Worm (Caenorhabditis elegans): ENCODE measurements around the gene K07H8.8.

The K07H8.8 gene

ce11 chrIV:8283214-8283613, 15.0 kb upstream of the K07H8.8 start:
- TF ChIP-seq nhr-76 (tag; optimal IDR thresholded peaks at IDR 0.05), result no peak
- TF ChIP-seq zag-1 (tag; optimal IDR thresholded peaks at IDR 0.05), result no peak
- no peak for TF ChIP-seq sea-2 (GFP tag; optimal IDR thresholded peaks at IDR 0.05)
- no peak for TF ChIP-seq skn-1 (tag; optimal IDR thresholded peaks at IDR 0.05)
- TF ChIP-seq pqm-1 (tag; optimal IDR thresholded peaks at IDR 0.05), result no peak
- TF ChIP-seq ceh-28 (tag; optimal IDR thresholded peaks at IDR 0.05), result no peak
- no peak for TF ChIP-seq nhr-23 (tag; optimal IDR thresholded peaks at IDR 0.05)
- TF ChIP-seq ama-1 (optimal IDR thresholded peaks at IDR 0.05), result no peak
- TF ChIP-seq jun-1 (tag; optimal IDR thresholded peaks at IDR 0.05), result no peak
- no peak for TF ChIP-seq mdl-1 (tag; optimal IDR thresholded peaks at IDR 0.05)
- no peak for TF ChIP-seq snpc-4 (tag; optimal IDR thresholded peaks at IDR 0.05)
- TF ChIP-seq eor-1 (tag; optimal IDR thresholded peaks at IDR 0.05), result no peak
- no peak for TF ChIP-seq R02D3.7 (tag; optimal IDR thresholded peaks at IDR 0.05)

- TF ChIP-seq zag-1 (tag; optimal IDR thresholded peaks at IDR 0.05) (no peak), daf-12 (tag; optimal IDR thresholded peaks at IDR 0.05) (no peak), lsy-12 (tag; optimal IDR thresholded peaks at IDR 0.05) (no peak), nhr-12 (tag; optimal IDR thresholded peaks at IDR 0.05) (no peak), unc-62 (GFP tag; optimal IDR thresholded peaks at IDR 0.05) (no peak), nhr-25 (tag; optimal IDR thresholded peaks at IDR 0.05) (no peak), pqm-1 (tag; optimal IDR thresholded peaks at IDR 0.05) (no peak), mdl-1 (tag; optimal IDR thresholded peaks at IDR 0.05) (no peak), eor-1 (tag; optimal IDR thresholded peaks at IDR 0.05) (no peak), egl-27 (tag; optimal IDR thresholded peaks at IDR 0.05) (no peak), mml-1 (tag; optimal IDR thresholded peaks at IDR 0.05) (no peak), nhr-67 (tag; optimal IDR thresholded peaks at IDR 0.05) (no peak), ceh-28 (tag; optimal IDR thresholded peaks at IDR 0.05) (no peak), ceh-9 (tag; optimal IDR thresholded peaks at IDR 0.05) (no peak), fos-1 (tag; optimal IDR thresholded peaks at IDR 0.05) (no peak)
Measured at ce11 chrIV:8276609-8277008, 8.4 kb upstream of the K07H8.8 start, which contains the start of gene K07H8.12. K07H8.12 (minus strand) TSS chrIV:8276709.

ce11 chrIV:8275232-8275631, 7.0 kb upstream of the K07H8.8 start, which contains the start of gene K07H8.11:
K07H8.11 (minus strand) TSS chrIV:8275332.
- TF ChIP-seq ztf-11 (tag; optimal IDR thresholded peaks at IDR 0.05), result no peak
- no peak for TF ChIP-seq lsy-12 (tag; optimal IDR thresholded peaks at IDR 0.05)
- TF ChIP-seq fkh-2 (tag; optimal IDR thresholded peaks at IDR 0.05), result no peak
- no peak for TF ChIP-seq pqm-1 (tag; optimal IDR thresholded peaks at IDR 0.05)
- TF ChIP-seq nhr-76 (tag; optimal IDR thresholded peaks at IDR 0.05), result no peak
- TF ChIP-seq ZK546.5 (tag; optimal IDR thresholded peaks at IDR 0.05), result no peak
- TF ChIP-seq ztf-4 (tag; optimal IDR thresholded peaks at IDR 0.05), result no peak
- no peak for TF ChIP-seq ama-1 (optimal IDR thresholded peaks at IDR 0.05)
- TF ChIP-seq mml-1 (tag; optimal IDR thresholded peaks at IDR 0.05), result no peak
- no peak for TF ChIP-seq aly-2 (tag; optimal IDR thresholded peaks at IDR 0.05)
- no peak for TF ChIP-seq ceh-16 (tag; optimal IDR thresholded peaks at IDR 0.05)
- no peak for TF ChIP-seq nhr-43 (tag; optimal IDR thresholded peaks at IDR 0.05; ENCODE audit: poor library complexity, severe bottlenecking)
- no peak for TF ChIP-seq lin-15B (tag; optimal IDR thresholded peaks at IDR 0.05)
- no peak for TF ChIP-seq elt-1 (tag; optimal IDR thresholded peaks at IDR 0.05)
- TF ChIP-seq elt-2 (tag; optimal IDR thresholded peaks at IDR 0.05), result no peak
- TF ChIP-seq eor-1 (tag; optimal IDR thresholded peaks at IDR 0.05), result no peak
- TF ChIP-seq nhr-25 (tag; optimal IDR thresholded peaks at IDR 0.05), result no peak
- no peak for TF ChIP-seq R02D3.7 (tag; optimal IDR thresholded peaks at IDR 0.05)
- no peak for TF ChIP-seq egl-5 (tag; optimal IDR thresholded peaks at IDR 0.05)
- no peak for TF ChIP-seq ceh-82 (tag; optimal IDR thresholded peaks at IDR 0.05)

- TF ChIP-seq elt-1 (tag; optimal IDR thresholded peaks at IDR 0.05) (peak; percentile 66), fkh-10 (GFP tag; optimal IDR thresholded peaks at IDR 0.05) (no peak), elt-2 (tag; optimal IDR thresholded peaks at IDR 0.05) (no peak)
Measured at ce11 chrIV:8273334-8273733, 5.1 kb upstream of the K07H8.8 start.

Measured in whole organism, L3 larva.